Fruit fly (Drosophila melanogaster): ENCODE data around the gene CG8001.

Gene CG8001

DNA sequence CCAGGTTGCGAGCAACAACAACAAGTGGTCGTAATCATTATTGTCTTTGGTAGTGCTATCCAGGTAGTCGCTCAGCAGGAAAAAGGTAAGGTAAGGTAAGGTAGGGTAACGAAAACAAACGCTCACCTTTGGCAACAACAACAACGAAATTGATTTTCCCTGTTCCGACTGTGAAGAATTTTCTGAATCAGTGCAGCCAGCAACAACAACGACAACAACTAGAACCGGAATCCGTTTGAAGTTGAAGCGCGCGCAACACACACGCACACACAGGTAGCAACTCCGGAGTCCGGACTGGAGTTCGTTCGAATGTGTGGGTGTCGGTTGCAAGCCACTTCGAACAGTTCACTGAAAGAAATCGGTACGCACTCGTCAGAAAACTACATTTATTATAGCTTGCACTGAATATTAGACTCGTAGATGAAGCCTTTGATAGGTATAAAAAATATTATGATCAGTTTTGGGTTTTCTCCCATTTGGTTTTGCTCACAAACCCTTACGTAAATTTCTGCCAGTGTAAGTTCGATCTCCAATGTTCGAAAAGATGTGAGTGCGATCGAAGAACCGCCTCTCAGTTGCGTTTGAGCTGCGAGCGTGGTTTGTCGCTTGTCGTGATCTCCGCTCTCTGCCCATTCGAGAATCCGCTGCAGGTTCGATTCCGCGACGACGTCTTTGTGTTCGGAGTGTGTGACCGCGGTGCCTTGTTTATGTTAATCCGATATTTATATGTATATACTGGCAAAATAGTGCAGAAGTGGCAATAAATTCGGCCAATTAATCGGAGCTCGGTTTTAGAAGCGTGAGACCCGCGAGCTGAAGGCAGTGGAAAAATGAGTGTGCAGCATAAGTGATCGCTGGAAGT lies 9.4 kb upstream of the CG8001 start, which contains the start of gene CG13921 (continued):
- TF ChIP-seq CG2199 (GFP tag; IDR thresholded peaks at IDR 0.05) = peak; percentile 100
- TF ChIP-seq CG14014 (GFP tag; IDR thresholded peaks at IDR 0.05) = peak; percentile 99
- TF ChIP-seq h (optimal IDR thresholded peaks at IDR 0.05) = no peak
- TF ChIP-seq CG1602 (GFP tag; optimal IDR thresholded peaks at IDR 0.05) = peak; percentile 99
- peak; percentile 100 for TF ChIP-seq dmrt11E (tag; optimal IDR thresholded peaks at IDR 0.05)
- peak; percentile 95 for TF ChIP-seq Fer2 (tag; optimal IDR thresholded peaks at IDR 0.05)
- no peak for TF ChIP-seq Doc3 (GFP tag; IDR thresholded peaks at IDR 0.05; ENCODE audit: partially characterized antibody)
- peak; percentile 99 for TF ChIP-seq CG12391 (tag; optimal IDR thresholded peaks at IDR 0.05)
- peak; percentile 100 for TF ChIP-seq CG8290 (GFP tag; optimal IDR thresholded peaks at IDR 0.05)
- peak; percentile 95 to 99 for TF ChIP-seq CG8290 (tag; optimal IDR thresholded peaks at IDR 0.05)
- TF ChIP-seq CG16813 (GFP tag; IDR thresholded peaks at IDR 0.05; ENCODE audit: partially characterized antibody) = no peak
- TF ChIP-seq D (optimal IDR thresholded peaks at IDR 0.05) = peak; percentile 18
- TF ChIP-seq D (GFP tag; optimal IDR thresholded peaks at IDR 0.05) = peak; percentile 100
- peak; percentile 92 for TF ChIP-seq ssp (GFP tag; IDR thresholded peaks at IDR 0.05)
- no peak for TF ChIP-seq CG2129 (GFP tag; IDR thresholded peaks at IDR 0.05; ENCODE audit: partially characterized antibody)
- peak; percentile 99 for TF ChIP-seq CG4730 (GFP tag; IDR thresholded peaks at IDR 0.05)
- TF ChIP-seq Lhr (GFP tag; optimal IDR thresholded peaks at IDR 0.05) = peak; percentile 98
- TF ChIP-seq yki (optimal IDR thresholded peaks at IDR 0.05) = no peak
- peak; percentile 97 for TF ChIP-seq BtbVII (GFP tag; optimal IDR thresholded peaks at IDR 0.05)
- TF ChIP-seq CG7839 (tag; optimal IDR thresholded peaks at IDR 0.05) = peak; percentile 99
- peak; percentile 99 for TF ChIP-seq CG8924 (tag; optimal IDR thresholded peaks at IDR 0.05)
- TF ChIP-seq z (GFP tag; IDR thresholded peaks at IDR 0.05) = peak; percentile 87
- peak; percentile 93 for TF ChIP-seq CG14965 (GFP tag; optimal IDR thresholded peaks at IDR 0.05; ENCODE audit: borderline replicate concordance)
- peak; percentile 73 for TF ChIP-seq CG9797 (GFP tag; optimal IDR thresholded peaks at IDR 0.05)
- peak; percentile 98 for TF ChIP-seq CG2120 (GFP tag; optimal IDR thresholded peaks at IDR 0.05)
- peak; percentile 80 for TF ChIP-seq B-H2 (GFP tag; optimal IDR thresholded peaks at IDR 0.05)
- peak; percentile 93 for TF ChIP-seq D19B (GFP tag; optimal IDR thresholded peaks at IDR 0.05)
- TF ChIP-seq E2f2 (GFP tag; IDR thresholded peaks at IDR 0.05) = peak; percentile 85
- TF ChIP-seq br (optimal IDR thresholded peaks at IDR 0.05) = no peak
- TF ChIP-seq stc (GFP tag; IDR thresholded peaks at IDR 0.05) = peak; percentile 99
- peak; percentile 98 for TF ChIP-seq CG15011 (GFP tag; optimal IDR thresholded peaks at IDR 0.05)
- TF ChIP-seq cg (GFP tag; optimal IDR thresholded peaks at IDR 0.05) = peak; percentile 86
- peak; percentile 93 for TF ChIP-seq sug (tag; optimal IDR thresholded peaks at IDR 0.05)
- peak; percentile 99 for TF ChIP-seq slbo (GFP tag; IDR thresholded peaks at IDR 0.05)
- peak; percentile 99 for TF ChIP-seq Dbx (GFP tag; IDR thresholded peaks at IDR 0.05)
- TF ChIP-seq Nf-YC (tag; optimal IDR thresholded peaks at IDR 0.05) = peak; percentile 88
- TF ChIP-seq CG11696 (GFP tag; IDR thresholded peaks at IDR 0.05) = peak; percentile 96
- TF ChIP-seq Sox100B (GFP tag; optimal IDR thresholded peaks at IDR 0.05) = peak; percentile 97
- peak; percentile 97 for TF ChIP-seq ERR (GFP tag; optimal IDR thresholded peaks at IDR 0.05)
- TF ChIP-seq CG34376 (GFP tag; optimal IDR thresholded peaks at IDR 0.05) = peak; percentile 93
- no peak for TF ChIP-seq hb (GFP tag; IDR thresholded peaks at IDR 0.05; ENCODE audit: partially characterized antibody)
- TF ChIP-seq lab (GFP tag; optimal IDR thresholded peaks at IDR 0.05) = peak; percentile 99
- TF ChIP-seq CG4617 (GFP tag; optimal IDR thresholded peaks at IDR 0.05; ENCODE audit: borderline replicate concordance) = peak; percentile 99
- TF ChIP-seq CG4854 (GFP tag; optimal IDR thresholded peaks at IDR 0.05) = peak; percentile 99
- TF ChIP-seq ab (GFP tag; optimal IDR thresholded peaks at IDR 0.05) = peak; percentile 97
- TF ChIP-seq CG6175 (GFP tag; IDR thresholded peaks at IDR 0.05) = peak; percentile 98
- TF ChIP-seq ap (GFP tag; IDR thresholded peaks at IDR 0.05) = peak; percentile 99
- peak; percentile 98 for TF ChIP-seq CG11398 (GFP tag; optimal IDR thresholded peaks at IDR 0.05)
- TF ChIP-seq Bdp1 (GFP tag; optimal IDR thresholded peaks at IDR 0.05) = peak; percentile 94
- TF ChIP-seq Nf-YB (GFP tag; optimal IDR thresholded peaks at IDR 0.05) = peak; percentile 88
